Fruit fly (Drosophila melanogaster) whole organism, embryonic: ENCODE measurements around the gene Eig71Ei.

ENCODE experiments used
- BEAF-32 ChIP-seq: fragments of 200-800 bp; sonication (Bioruptor generic); optimal IDR thresholded peaks from 3 replicates; lab custom pipeline; 2017; ENCODE audit warnings: missing biosample characterization, missing genetic modification characterization, mild to moderate bottlenecking, moderate library complexity, missing genetic modification reagents
- CG11560 ChIP-seq: fragments of 200-800 bp; sonication (Bioruptor generic); IDR thresholded peaks from 3 replicates; pipeline ENCODE4 v1.3.6; 2022; ENCODE audit warnings: missing biosample characterization, missing genetic modification characterization
- CG13624 ChIP-seq: fragments of 200-800 bp; sonication (Bioruptor generic); optimal IDR thresholded peaks from 2 replicates; lab custom pipeline; 2016; ENCODE audit warnings: missing biosample characterization, missing genetic modification characterization
- CG16813 ChIP-seq: fragments of 200-800 bp; sonication (Bioruptor generic); IDR thresholded peaks from 3 replicates; pipeline ENCODE4 v1.3.6; 2022; ENCODE audit warnings: missing biosample characterization, missing genetic modification characterization; ENCODE audit not compliant: partially characterized antibody
- CG17359 ChIP-seq: fragments of 200-800 bp; sonication (Bioruptor generic); optimal IDR thresholded peaks from 3 replicates; lab custom pipeline; 2018; ENCODE audit warnings: missing biosample characterization, mild to moderate bottlenecking, missing genetic modification characterization, moderate library complexity
- CG18599 ChIP-seq: fragments of 200-800 bp; sonication (Bioruptor generic); optimal IDR thresholded peaks from 3 replicates; lab custom pipeline; 2017; ENCODE audit warnings: missing biosample characterization, missing genetic modification characterization, mild to moderate bottlenecking, moderate library complexity, missing genetic modification reagents
- CG18619 ChIP-seq: fragments of 200-800 bp; sonication (Bioruptor generic); optimal IDR thresholded peaks from 3 replicates; lab custom pipeline; 2017; ENCODE audit warnings: missing biosample characterization, mild to moderate bottlenecking, missing genetic modification characterization
- CG18764 ChIP-seq: fragments of 200-800 bp; sonication (Bioruptor generic); optimal IDR thresholded peaks from 3 replicates; lab custom pipeline; 2016; ENCODE audit warnings: missing biosample characterization, missing genetic modification characterization
- CG2120 ChIP-seq: fragments of 200-800 bp; sonication (Bioruptor generic); optimal IDR thresholded peaks from 3 replicates; lab custom pipeline; 2016; ENCODE audit warnings: missing biosample characterization, missing genetic modification characterization
- CG2199 ChIP-seq: fragments of 200-800 bp; sonication (Bioruptor generic); IDR thresholded peaks from 3 replicates; pipeline ENCODE4 v1.3.6; 2022; ENCODE audit warnings: missing biosample characterization, missing genetic modification characterization
- CG2202 ChIP-seq: fragments of 200-800 bp; sonication (Bioruptor generic); optimal IDR thresholded peaks from 2 replicates; lab custom pipeline; 2018; ENCODE audit warnings: missing biosample characterization, mild to moderate bottlenecking, missing genetic modification characterization
- CG3065 ChIP-seq: fragments of 200-800 bp; sonication (Bioruptor generic); optimal IDR thresholded peaks from 2 replicates; lab custom pipeline; 2016; ENCODE audit warnings: missing biosample characterization, missing genetic modification characterization
- CG3847 ChIP-seq: fragments of 200-800 bp; sonication (Bioruptor generic); IDR thresholded peaks from 2 replicates; pipeline ENCODE4 v1.3.6; 2022; ENCODE audit warnings: missing biosample characterization, missing genetic modification characterization
- CG4328 ChIP-seq: fragments of 200-800 bp; sonication (Bioruptor generic); optimal IDR thresholded peaks from 3 replicates; lab custom pipeline; 2017; ENCODE audit warnings: missing biosample characterization, missing genetic modification reagents, missing genetic modification characterization
- CG4854 ChIP-seq: fragments of 200-800 bp; sonication (Bioruptor generic); optimal IDR thresholded peaks from 2 replicates; lab custom pipeline; 2016; ENCODE audit warnings: missing biosample characterization, missing genetic modification characterization, inconsistent platforms
- CG7271 ChIP-seq: fragments of 200-800 bp; sonication (Bioruptor generic); optimal IDR thresholded peaks from 2 replicates; lab custom pipeline; 2018; ENCODE audit warnings: missing biosample characterization, mild to moderate bottlenecking, missing genetic modification characterization, moderate library complexity
- CG8765 ChIP-seq: fragments of 200-800 bp; sonication (Bioruptor generic); IDR thresholded peaks from 2 replicates; pipeline ENCODE4 v1.3.6; 2022; ENCODE audit warnings: missing biosample characterization, missing genetic modification characterization
- CG9797 ChIP-seq: fragments of 200-800 bp; sonication (Bioruptor generic); optimal IDR thresholded peaks from 3 replicates; lab custom pipeline; 2018; ENCODE audit warnings: missing biosample characterization, mild to moderate bottlenecking, missing genetic modification characterization
- Dip3 ChIP-seq: fragments of 200-800 bp; sonication (Bioruptor generic); optimal IDR thresholded peaks from 3 replicates; lab custom pipeline; 2016; ENCODE audit warnings: missing biosample characterization, missing genetic modification characterization
- Fer1 ChIP-seq: fragments of 200-800 bp; sonication (Bioruptor generic); optimal IDR thresholded peaks from 2 replicates; lab custom pipeline; 2017; ENCODE audit warnings: missing biosample characterization, mild to moderate bottlenecking, missing genetic modification characterization
- HLH4C ChIP-seq: fragments of 200-800 bp; sonication (Bioruptor generic); IDR thresholded peaks from 3 replicates; pipeline ENCODE4 v1.3.6; 2022; ENCODE audit warnings: missing biosample characterization, missing genetic modification characterization; ENCODE audit not compliant: partially characterized antibody
- Hr39 ChIP-seq: fragments of >200 bp; optimal IDR thresholded peaks from 2 replicates; lab custom pipeline; 2017
- Mes4 ChIP-seq: fragments of 200-800 bp; sonication (Bioruptor generic); optimal IDR thresholded peaks from 2 replicates; lab custom pipeline; 2016; ENCODE audit warnings: missing biosample characterization, missing genetic modification characterization
- Opbp ChIP-seq: fragments of 200-800 bp; sonication (Bioruptor generic); IDR thresholded peaks from 3 replicates; pipeline ENCODE4 v1.3.6; 2022; ENCODE audit warnings: missing biosample characterization, missing genetic modification characterization; ENCODE audit not compliant: partially characterized antibody
- aop ChIP-seq: fragments of 200-800 bp; sonication (Bioruptor generic); IDR thresholded peaks from 2 replicates; pipeline ENCODE4 v1.3.6; 2022; ENCODE audit warnings: missing biosample characterization, missing genetic modification characterization
- ato ChIP-seq: fragments of 200-800 bp; sonication (Bioruptor generic); IDR thresholded peaks from 2 replicates; pipeline ENCODE4 v1.3.6; 2022; ENCODE audit warnings: missing biosample characterization, missing genetic modification characterization; ENCODE audit not compliant: partially characterized antibody
- az2 ChIP-seq: fragments of 200-800 bp; sonication (Bioruptor generic); optimal IDR thresholded peaks from 3 replicates; lab custom pipeline; 2016; ENCODE audit warnings: missing biosample characterization, missing genetic modification characterization
- chm ChIP-seq: fragments of 200-800 bp; sonication (Bioruptor generic); IDR thresholded peaks from 2 replicates; pipeline ENCODE4 v1.3.6; 2022; ENCODE audit warnings: missing biosample characterization, missing genetic modification characterization
- en ChIP-seq: fragments of 200-800 bp; sonication (Bioruptor generic); optimal IDR thresholded peaks from 2 replicates; lab custom pipeline; 2016; ENCODE audit warnings: missing biosample characterization, missing genetic modification characterization
- fd102C ChIP-seq: fragments of 200-800 bp; sonication (Bioruptor generic); optimal IDR thresholded peaks from 2 replicates; lab custom pipeline; 2018; ENCODE audit warnings: missing biosample characterization, mild to moderate bottlenecking, missing genetic modification characterization, moderate library complexity
- gt ChIP-seq: fragments of 200-800 bp; sonication (Bioruptor generic); IDR thresholded peaks from 2 replicates; pipeline ENCODE4 v1.3.6; 2022; ENCODE audit warnings: missing biosample characterization, missing genetic modification characterization
- hth ChIP-seq: fragments of >200 bp; optimal IDR thresholded peaks from 2 replicates; lab custom pipeline; 2017; ENCODE audit warnings: inconsistent platforms
- kah ChIP-seq: fragments of 200-800 bp; sonication (Bioruptor generic); optimal IDR thresholded peaks from 2 replicates; lab custom pipeline; 2018; ENCODE audit warnings: missing biosample characterization, mild to moderate bottlenecking, missing genetic modification characterization
- odd ChIP-seq: fragments of 200-800 bp; sonication (Bioruptor generic); optimal IDR thresholded peaks from 2 replicates; lab custom pipeline; 2017; ENCODE audit warnings: missing biosample characterization, mild to moderate bottlenecking, missing genetic modification characterization
- peb ChIP-seq: fragments of 200-800 bp; sonication (Bioruptor generic); IDR thresholded peaks from 2 replicates; pipeline ENCODE4 v1.3.6; 2022; ENCODE audit warnings: missing biosample characterization, missing genetic modification characterization
- pita ChIP-seq: fragments of 200-800 bp; sonication (Bioruptor generic); optimal IDR thresholded peaks from 2 replicates; lab custom pipeline; 2017; ENCODE audit warnings: missing biosample characterization, mild to moderate bottlenecking, missing genetic modification characterization
- sens ChIP-seq: fragments of 200-800 bp; sonication (Bioruptor generic); peaks from one replicate; lab custom pipeline; 2016; ENCODE audit warnings: missing biosample characterization, missing genetic modification characterization
- sim ChIP-seq: fragments of 200-800 bp; sonication (Bioruptor generic); IDR thresholded peaks from 2 replicates; pipeline ENCODE4 v1.3.6; 2022; ENCODE audit warnings: missing biosample characterization, missing genetic modification characterization
- ssp ChIP-seq: fragments of 200-800 bp; sonication (Bioruptor generic); IDR thresholded peaks from 2 replicates; pipeline ENCODE4 v1.3.6; 2022; ENCODE audit warnings: missing biosample characterization, missing genetic modification characterization
- stwl ChIP-seq: fragments of 200-800 bp; sonication (Bioruptor generic); optimal IDR thresholded peaks from 3 replicates; lab custom pipeline; 2018; ENCODE audit warnings: missing biosample characterization, mild to moderate bottlenecking, missing genetic modification characterization, moderate library complexity
- vnd ChIP-seq: fragments of 200-800 bp; sonication (Bioruptor generic); IDR thresholded peaks from 3 replicates; pipeline ENCODE4 v1.3.6; 2022; ENCODE audit warnings: missing biosample characterization, missing genetic modification characterization; ENCODE audit not compliant: partially characterized antibody
- zfh1 ChIP-seq: fragments of 200-800 bp; sonication (Bioruptor generic); IDR thresholded peaks from 3 replicates; pipeline ENCODE4 v1.3.6; 2022; ENCODE audit warnings: missing biosample characterization, missing genetic modification characterization

The Eig71Ei gene

DNA sequence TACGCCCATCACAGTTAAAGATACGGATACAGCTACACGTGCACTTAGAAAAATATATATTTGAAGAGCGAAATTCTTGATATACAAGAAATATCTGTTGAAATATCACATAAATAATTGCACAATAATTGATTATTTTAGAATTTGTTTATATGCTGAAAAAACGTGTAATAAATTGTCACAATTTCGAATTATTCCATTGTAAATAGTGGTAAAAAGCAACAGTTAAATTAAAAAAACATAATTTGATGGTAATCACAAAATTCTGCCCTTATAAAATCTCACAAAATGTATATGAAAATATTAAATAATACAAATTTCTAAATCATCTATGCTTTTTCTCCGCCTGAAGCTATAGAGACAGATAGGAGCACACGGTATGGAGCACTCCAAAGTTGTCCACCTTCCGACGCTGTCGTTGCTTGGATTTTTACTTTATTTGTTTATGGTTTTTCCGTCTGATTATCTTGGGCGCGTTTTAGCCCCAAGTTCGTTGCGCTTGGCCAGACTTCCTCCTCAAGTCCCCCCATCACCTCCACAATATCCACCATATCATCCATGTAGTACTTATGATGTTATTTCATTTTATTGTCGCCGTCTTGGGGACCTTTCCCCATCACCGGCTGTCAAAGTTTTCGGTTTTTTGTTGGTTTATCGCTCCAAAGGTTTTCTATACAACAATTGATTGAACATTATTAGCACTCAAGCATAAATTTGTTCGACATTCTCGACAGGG is 44.9 kb downstream of the Eig71Ei start (continued):
- TF ChIP-seq Fer1 (GFP tag; lab: Kevin White, UChicago) (peak; percentile 14), CG7271 (no peak), peb (GFP tag; lab: Robert Waterston, UW) (no peak), CG2202 (peak; percentile 18), CG18619 (peak; percentile 69), CG2120 (GFP tag; lab: Kevin White, UChicago) (peak; percentile 38), hth (lab: Kevin White, UChicago) (no peak), Opbp (no peak), en (GFP tag; lab: Kevin White, UChicago) (no peak), CG17359 (tag; lab: Kevin White, UChicago) (peak; percentile 69), gt (no peak), zfh1 (GFP tag; lab: Robert Waterston, UW) (peak; percentile 48; the same call in 2 of the 3 replicates), sim (0 out of 2 replicates have a peak, but pooled peaks have one; percentile 22), CG4328 (peak; percentile 24), sens (peak; percentile 83), Mes4 (no peak), kah (GFP tag; lab: Kevin White, UChicago) (no peak), CG11560 (tag; lab: Robert Waterston, UW) (no peak), Dip3 (no peak), CG16813 (GFP tag; lab: Robert Waterston, UW) (no peak), aop (no peak), chm (GFP tag; lab: Robert Waterston, UW) (no peak; the same call in 1 of the 2 replicates), CG3847 (GFP tag; lab: Robert Waterston, UW) (no peak), odd (GFP tag; lab: Kevin White, UChicago) (peak; percentile 41), az2 (GFP tag; lab: Kevin White, UChicago) (peak; percentile 69), CG3065 (GFP tag; lab: Kevin White, UChicago) (no peak), fd102C (GFP tag; lab: Kevin White, UChicago) (no peak), CG13624 (GFP tag; lab: Kevin White, UChicago) (no peak), CG4854 (GFP tag; lab: Kevin White, UChicago) (no peak), BEAF-32 (no peak), ssp (GFP tag; lab: Robert Waterston, UW) (peak; percentile 32; the same call in 1 of the 2 replicates), CG8765 (GFP tag; lab: Robert Waterston, UW) (no peak), HLH4C (GFP tag; lab: Robert Waterston, UW) (no peak), CG9797 (GFP tag; lab: Kevin White, UChicago) (no peak), pita (GFP tag; lab: Kevin White, UChicago) (no peak), vnd (no peak), CG18764 (GFP tag; lab: Kevin White, UChicago) (peak; percentile 15), stwl (tag; lab: Kevin White, UChicago) (no peak), ato (GFP tag; lab: Robert Waterston, UW) (no peak), Hr39 (no peak), CG2199 (GFP tag; lab: Robert Waterston, UW) (peak; percentile 74; the same call in 1 of the 3 replicates), CG18599 (GFP tag; lab: Kevin White, UChicago) (peak; percentile 39)
